Worm (Caenorhabditis elegans): ENCODE measurements around the gene clec-252.

ce11 chrV:18761078-18761477, 12.5 kb upstream of the clec-252 start, which contains the start of gene F11D11.4:
- no peak for TF ChIP-seq unc-62 (GFP tag; optimal IDR thresholded peaks at IDR 0.05)
- TF ChIP-seq ceh-16 (tag; optimal IDR thresholded peaks at IDR 0.05): no peak
